In the genomic region with DNA sequence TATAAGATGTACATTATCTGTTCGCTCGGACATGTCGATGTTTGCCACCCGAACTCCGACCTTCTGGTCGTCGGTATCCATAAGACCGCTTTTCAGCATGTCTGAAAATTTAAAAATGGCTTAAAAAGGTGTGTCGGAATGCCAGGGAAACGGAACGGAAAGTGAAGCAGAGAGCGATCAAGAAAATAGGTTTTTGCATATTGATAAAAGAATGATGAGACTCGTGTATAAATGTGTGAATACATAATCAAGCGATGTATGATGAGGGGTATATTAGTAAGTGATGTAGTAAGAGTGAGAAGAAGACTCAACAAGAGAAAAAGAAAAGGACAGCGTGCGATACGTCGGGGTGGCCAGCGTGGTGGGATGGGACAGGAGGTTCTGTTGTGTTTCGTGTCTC, we compare ENCODE assay signal across 5 worm cellular contexts.
A peak's percentile ranks its signal among the peaks of the same experiment; 100 is the strongest.
TF ChIP-seq lines count a peak whose summit lies in the region.

A gene (minus strand): TSS at position 101 of the 400 bp plus-strand sequence.

TF ChIP-seq in whole organism, L1 larva, 84 proteins besides CTCF, POLR2A, EP300 and RAD21:
- peak; percentile 46 for TF ChIP-seq lin-14 (GFP tag; optimal IDR thresholded peaks at IDR 0.05; lab: Kevin White, UChicago)
- TF ChIP-seq irx-1 (tag; optimal IDR thresholded peaks at IDR 0.05; lab: Kevin White, UChicago), result no peak
- TF ChIP-seq rnt-1 (tag; optimal IDR thresholded peaks at IDR 0.05; lab: Kevin White, UChicago), result peak; percentile 32
- TF ChIP-seq snu-23 (GFP tag; optimal IDR thresholded peaks at IDR 0.05; lab: Kevin White, UChicago), result peak; percentile 28
- TF ChIP-seq mep-1 (tag; optimal IDR thresholded peaks at IDR 0.05; lab: Kevin White, UChicago), result peak; percentile 1
- no peak for TF ChIP-seq ceh-82 (tag; optimal IDR thresholded peaks at IDR 0.05; lab: Kevin White, UChicago)
- TF ChIP-seq isw-1 (GFP tag; IDR thresholded peaks at IDR 0.05; lab: Robert Waterston, UW), result no peak
TF ChIP-seq in whole organism, L1 larva: peak in this region for 4.

TF ChIP-seq in whole organism, L2 larva, 48 proteins besides CTCF, POLR2A, EP300 and RAD21:
- TF ChIP-seq unc-55 (GFP tag; optimal IDR thresholded peaks at IDR 0.05; lab: Kevin White, UChicago) (peak; percentile 39), nhr-77 (tag; optimal IDR thresholded peaks at IDR 0.05; lab: Kevin White, UChicago) (no peak), sem-4 (tag; optimal IDR thresholded peaks at IDR 0.05; lab: Kevin White, UChicago) (no peak), nhr-129 (tag; optimal IDR thresholded peaks at IDR 0.05; lab: Kevin White, UChicago) (peak; percentile 12), egl-27 (tag; optimal IDR thresholded peaks at IDR 0.05; lab: Kevin White, UChicago) (no peak), nhr-6 (tag; optimal IDR thresholded peaks at IDR 0.05; lab: Kevin White, UChicago) (no peak)

TF ChIP-seq in whole organism, L3 larva, 47 proteins besides CTCF, POLR2A, EP300 and RAD21:
- no peak for TF ChIP-seq nhr-76 (tag; optimal IDR thresholded peaks at IDR 0.05; lab: Kevin White, UChicago)
- TF ChIP-seq nfya-1 (tag; optimal IDR thresholded peaks at IDR 0.05; lab: Kevin White, UChicago; ENCODE audit: insufficient read depth), result peak; percentile 29

TF ChIP-seq in whole organism, late embryonic, 69 proteins besides CTCF, POLR2A, EP300 and RAD21:
- peak; percentile 15 for TF ChIP-seq nfya-1 (tag; optimal IDR thresholded peaks at IDR 0.05; lab: Kevin White, UChicago)
- no peak for TF ChIP-seq F13H6.1 (tag; optimal IDR thresholded peaks at IDR 0.05; lab: Kevin White, UChicago)
- TF ChIP-seq ref-2 (tag; optimal IDR thresholded peaks at IDR 0.05; lab: Kevin White, UChicago), result peak; percentile 1

TF ChIP-seq in whole organism, mixed stage, embryonic, 35 proteins besides CTCF, POLR2A, EP300 and RAD21:
- TF ChIP-seq nhr-76 (tag; optimal IDR thresholded peaks at IDR 0.05; lab: Kevin White, UChicago) (no peak), unc-62 (GFP tag; optimal IDR thresholded peaks at IDR 0.05; lab: Kevin White, UChicago) (peak; percentile 0), elt-1 (tag; optimal IDR thresholded peaks at IDR 0.05; lab: Kevin White, UChicago; ENCODE audit: borderline replicate concordance, insufficient read depth) (no peak), hlh-1 (tag; optimal IDR thresholded peaks at IDR 0.05; lab: Kevin White, UChicago) (peak; percentile 50), mls-2 (tag; optimal IDR thresholded peaks at IDR 0.05; lab: Kevin White, UChicago) (peak; percentile 13)
